Worm (Caenorhabditis elegans): ENCODE measurements around the gene F54C8.6.

ce11 chrIII:9488027-9488426 lies 38.3 kb upstream of the F54C8.6 start:
- no peak for TF ChIP-seq flt-1 (GFP tag; IDR thresholded peaks at IDR 0.05)
- TF ChIP-seq cog-1 (tag; optimal IDR thresholded peaks at IDR 0.05): no peak
- TF ChIP-seq klf-2 (GFP tag; conservative IDR thresholded peaks at IDR 0.05): no peak
- TF ChIP-seq ztf-23 (GFP tag; IDR thresholded peaks at IDR 0.05): no peak
